Fruit fly (Drosophila melanogaster) whole organism, embryonic: ENCODE measurements around the gene CG10874.
A peak's percentile ranks its signal among the peaks of the same experiment; 100 is the strongest.

Experiments
- Abd-B ChIP-seq: fragments of 200-800 bp; sonication (Bioruptor generic); optimal IDR thresholded peaks from 2 replicates; lab custom pipeline; 2018; ENCODE audit warnings: missing biosample characterization, mild to moderate bottlenecking, missing genetic modification characterization, moderate library complexity
- Bgb ChIP-seq: fragments of 200-800 bp; sonication (Bioruptor generic); IDR thresholded peaks from 2 replicates; pipeline ENCODE4 v1.3.6; 2022; ENCODE audit warnings: missing biosample characterization, missing genetic modification characterization; ENCODE audit not compliant: partially characterized antibody
- CG10274 ChIP-seq: fragments of 200-800 bp; sonication (Bioruptor generic); optimal IDR thresholded peaks from 3 replicates; lab custom pipeline; 2017; ENCODE audit warnings: missing biosample characterization, mild to moderate bottlenecking, missing genetic modification characterization
- CG10959 ChIP-seq: fragments of 200-800 bp; sonication (Bioruptor generic); IDR thresholded peaks from 2 replicates; pipeline ENCODE4 v1.3.6; 2022; ENCODE audit warnings: missing biosample characterization, missing genetic modification characterization
- CG11085 ChIP-seq: fragments of 200-800 bp; sonication (Bioruptor generic); IDR thresholded peaks from 2 replicates; pipeline ENCODE4 v1.3.6; 2022; ENCODE audit warnings: missing biosample characterization, missing genetic modification characterization
- CG11695 ChIP-seq: fragments of 200-800 bp; sonication (Bioruptor generic); IDR thresholded peaks from 3 replicates; pipeline ENCODE4 v1.3.6; 2022; ENCODE audit warnings: missing biosample characterization, missing genetic modification characterization
- CG12391 ChIP-seq: fragments of 200-800 bp; sonication (Bioruptor generic); optimal IDR thresholded peaks from 3 replicates; lab custom pipeline; 2018; ENCODE audit warnings: missing biosample characterization, mild to moderate bottlenecking, missing genetic modification characterization, moderate library complexity
- CG14965 ChIP-seq: fragments of 200-800 bp; sonication (Bioruptor generic); optimal IDR thresholded peaks from 2 replicates; lab custom pipeline; 2016; ENCODE audit warnings: missing biosample characterization, missing genetic modification characterization, borderline replicate concordance
- CG17568 ChIP-seq: fragments of 200-800 bp; sonication (Bioruptor generic); optimal IDR thresholded peaks from 2 replicates; lab custom pipeline; 2018; ENCODE audit warnings: missing biosample characterization, mild to moderate bottlenecking, missing genetic modification characterization, moderate library complexity
- CG17802 ChIP-seq: fragments of 200-800 bp; sonication (Bioruptor generic); optimal IDR thresholded peaks from 2 replicates; lab custom pipeline; 2018; ENCODE audit warnings: missing biosample characterization, mild to moderate bottlenecking, missing genetic modification characterization, moderate library complexity
- CG17829 ChIP-seq: fragments of 200-800 bp; optimal IDR thresholded peaks from 2 replicates; lab custom pipeline; 2019; ENCODE audit warnings: missing biosample characterization, mild to moderate bottlenecking, missing genetic modification characterization, moderate library complexity
- CG18619 ChIP-seq: fragments of 200-800 bp; sonication (Bioruptor generic); optimal IDR thresholded peaks from 3 replicates; lab custom pipeline; 2017; ENCODE audit warnings: missing biosample characterization, mild to moderate bottlenecking, missing genetic modification characterization
- CG34422 ChIP-seq: fragments of 200-800 bp; sonication (Bioruptor generic); IDR thresholded peaks from 3 replicates; pipeline ENCODE4 v1.3.6; 2022; ENCODE audit warnings: missing biosample characterization, missing genetic modification characterization
- CG3838 ChIP-seq: fragments of 200-800 bp; sonication (Bioruptor generic); optimal IDR thresholded peaks from 3 replicates; lab custom pipeline; 2016; ENCODE audit warnings: missing biosample characterization, missing genetic modification characterization
- CG4854 ChIP-seq: fragments of 200-800 bp; sonication (Bioruptor generic); optimal IDR thresholded peaks from 2 replicates; lab custom pipeline; 2016; ENCODE audit warnings: missing biosample characterization, missing genetic modification characterization, inconsistent platforms
- CG5953 ChIP-seq: fragments of 200-800 bp; sonication (Bioruptor generic); IDR thresholded peaks from 2 replicates; pipeline ENCODE4 v1.3.6; 2022; ENCODE audit warnings: missing biosample characterization, missing genetic modification characterization
- CG6683 ChIP-seq: fragments of 200-800 bp; sonication (Bioruptor generic); optimal IDR thresholded peaks from 2 replicates; lab custom pipeline; 2017; ENCODE audit warnings: missing biosample characterization, mild to moderate bottlenecking, missing genetic modification characterization, missing genetic modification reagents
- CG7745 ChIP-seq: fragments of 200-800 bp; sonication (Bioruptor generic); optimal IDR thresholded peaks from 2 replicates; lab custom pipeline; 2018; ENCODE audit warnings: missing biosample characterization, mild to moderate bottlenecking, missing genetic modification characterization, moderate library complexity
- D ChIP-seq, 2 experiments: fragments of 200-800 bp in 1 of 2; fragments of >200 bp in 1 of 2; sonication (Bioruptor generic) in 1 of 2; optimal IDR thresholded peaks; 2 replicates in 1 of 2; 3 replicates in 1 of 2; lab custom pipeline; 2017; ENCODE audit warnings: mild to moderate bottlenecking in 1 of 2, missing biosample characterization in 1 of 2, missing genetic modification characterization in 1 of 2, missing genetic modification reagents in 1 of 2
- Ets65A ChIP-seq: fragments of 200-800 bp; sonication (Bioruptor generic); peaks from one replicate; lab custom pipeline; 2016; ENCODE audit warnings: missing biosample characterization, missing genetic modification characterization
- H2.0 ChIP-seq: fragments of 200-800 bp; sonication (Bioruptor generic); IDR thresholded peaks from 2 replicates; pipeline ENCODE4 v1.3.6; 2022; ENCODE audit warnings: missing biosample characterization, missing genetic modification characterization
- Med ChIP-seq: fragments of 200-800 bp; sonication (Bioruptor generic); peaks from one replicate; lab custom pipeline; 2016; ENCODE audit warnings: missing biosample characterization, missing genetic modification characterization, mild to moderate bottlenecking, inconsistent platforms, moderate library complexity
- Ptx1 ChIP-seq: fragments of 200-800 bp; sonication (Bioruptor generic); IDR thresholded peaks from 2 replicates; pipeline ENCODE4 v1.3.6; 2022; ENCODE audit warnings: missing biosample characterization, missing genetic modification characterization
- Six4 ChIP-seq: fragments of 200-800 bp; sonication (Bioruptor generic); optimal IDR thresholded peaks from 2 replicates; lab custom pipeline; 2016; ENCODE audit warnings: missing biosample characterization, missing genetic modification characterization
- aop ChIP-seq: fragments of 200-800 bp; sonication (Bioruptor generic); IDR thresholded peaks from 2 replicates; pipeline ENCODE4 v1.3.6; 2022; ENCODE audit warnings: missing biosample characterization, missing genetic modification characterization
- ase ChIP-seq: fragments of 200-800 bp; sonication (Bioruptor generic); IDR thresholded peaks from 3 replicates; pipeline ENCODE4 v1.3.6; 2022; ENCODE audit warnings: missing biosample characterization, missing genetic modification characterization
- bbx ChIP-seq: fragments of 200-800 bp; sonication (Bioruptor generic); IDR thresholded peaks from 2 replicates; pipeline ENCODE4 v1.3.6; 2022; ENCODE audit warnings: missing biosample characterization, missing genetic modification characterization; ENCODE audit not compliant: partially characterized antibody
- bcd ChIP-seq: fragments of 200-800 bp; sonication (Bioruptor generic); optimal IDR thresholded peaks from 2 replicates; lab custom pipeline; 2017; ENCODE audit warnings: missing biosample characterization, mild to moderate bottlenecking, missing genetic modification characterization
- bowl ChIP-seq: fragments of 200-800 bp; sonication (Bioruptor generic); IDR thresholded peaks from 2 replicates; pipeline ENCODE4 v1.3.6; 2022; ENCODE audit warnings: missing biosample characterization, missing genetic modification characterization
- bsh ChIP-seq, 2 experiments: fragments of 200-800 bp; sonication (Bioruptor generic); optimal IDR thresholded peaks; 2 replicates each; lab custom pipeline; 2017 to 2018; ENCODE audit warnings: mild to moderate bottlenecking in 2 of 2, missing biosample characterization in 2 of 2, missing genetic modification characterization in 2 of 2, moderate library complexity in 1 of 2
- btn ChIP-seq: fragments of 200-800 bp; sonication (Bioruptor generic); optimal IDR thresholded peaks from 2 replicates; lab custom pipeline; 2016; ENCODE audit warnings: missing biosample characterization, missing genetic modification characterization
- chn ChIP-seq: fragments of 200-800 bp; sonication (Bioruptor generic); optimal IDR thresholded peaks from 2 replicates; lab custom pipeline; 2016; ENCODE audit warnings: missing biosample characterization, missing genetic modification characterization
- crol ChIP-seq: fragments of 200-800 bp; sonication (Bioruptor generic); IDR thresholded peaks from 2 replicates; pipeline ENCODE4 v1.3.6; 2022; ENCODE audit warnings: missing biosample characterization, missing genetic modification characterization
- dmrt11E ChIP-seq: fragments of 200-800 bp; sonication (Bioruptor generic); optimal IDR thresholded peaks from 3 replicates; lab custom pipeline; 2018; ENCODE audit warnings: missing biosample characterization, mild to moderate bottlenecking, missing genetic modification characterization, moderate library complexity
- fd3F ChIP-seq: fragments of 200-800 bp; sonication (Bioruptor generic); optimal IDR thresholded peaks from 2 replicates; lab custom pipeline; 2018; ENCODE audit warnings: missing biosample characterization, mild to moderate bottlenecking, missing genetic modification characterization, moderate library complexity
- gsb-n ChIP-seq: fragments of 200-800 bp; sonication (Bioruptor generic); optimal IDR thresholded peaks from 3 replicates; lab custom pipeline; 2018; ENCODE audit warnings: missing biosample characterization, mild to moderate bottlenecking, missing genetic modification characterization
- gt ChIP-seq: fragments of 200-800 bp; sonication (Bioruptor generic); IDR thresholded peaks from 2 replicates; pipeline ENCODE4 v1.3.6; 2022; ENCODE audit warnings: missing biosample characterization, missing genetic modification characterization
- her ChIP-seq: fragments of 200-800 bp; sonication (Bioruptor generic); optimal IDR thresholded peaks from 2 replicates; lab custom pipeline; 2016; ENCODE audit warnings: missing biosample characterization, missing genetic modification characterization
- hth ChIP-seq: fragments of >200 bp; optimal IDR thresholded peaks from 2 replicates; lab custom pipeline; 2017; ENCODE audit warnings: inconsistent platforms
- klu ChIP-seq: fragments of 200-800 bp; sonication (Bioruptor generic); IDR thresholded peaks from 2 replicates; pipeline ENCODE4 v1.3.6; 2022; ENCODE audit warnings: missing biosample characterization, missing genetic modification characterization
- mld ChIP-seq: fragments of 200-800 bp; sonication (Bioruptor generic); IDR thresholded peaks from 3 replicates; pipeline ENCODE4 v1.3.6; 2022; ENCODE audit warnings: missing biosample characterization, missing genetic modification characterization; ENCODE audit not compliant: partially characterized antibody
- nerfin-2 ChIP-seq: fragments of 200-800 bp; sonication (Bioruptor generic); IDR thresholded peaks from 2 replicates; pipeline ENCODE4 v1.3.6; 2022; ENCODE audit warnings: missing biosample characterization, missing genetic modification characterization; ENCODE audit not compliant: partially characterized antibody
- onecut ChIP-seq: fragments of 200-800 bp; sonication (Bioruptor generic); IDR thresholded peaks from 2 replicates; pipeline ENCODE4 v1.3.6; 2022; ENCODE audit warnings: missing biosample characterization, missing genetic modification characterization
- otp ChIP-seq: fragments of 200-800 bp; sonication (Bioruptor generic); IDR thresholded peaks from 3 replicates; pipeline ENCODE4, ENCODE4 v1.3.6; 2022; ENCODE audit warnings: missing biosample characterization, missing genetic modification characterization
- p53 ChIP-seq: fragments of 200-800 bp; sonication (Bioruptor generic); optimal IDR thresholded peaks from 2 replicates; lab custom pipeline; 2016; ENCODE audit warnings: missing biosample characterization, missing genetic modification characterization
- pan ChIP-seq, 4 experiments: fragments of >200 bp in 3 of 4; fragments of 200-800 bp in 1 of 4; sonication (Bioruptor generic) in 1 of 4; optimal IDR thresholded peaks in 3 of 4; IDR thresholded peaks in 1 of 4; 2 replicates each; pipeline versions ENCODE4 v1.3.6 to Lab custom; 2017 to 2022; ENCODE audit warnings: missing biosample characterization in 2 of 4, missing genetic modification characterization in 2 of 4, mixed read lengths in 1 of 4
- ranshi ChIP-seq: fragments of 200-800 bp; sonication (Bioruptor generic); IDR thresholded peaks from 2 replicates; pipeline ENCODE4 v1.3.6; 2022; ENCODE audit warnings: missing biosample characterization, missing genetic modification characterization
- tgo ChIP-seq: fragments of 200-800 bp; sonication (Bioruptor generic); IDR thresholded peaks from 3 replicates; pipeline ENCODE4 v1.3.6; 2022; ENCODE audit warnings: missing biosample characterization, missing genetic modification characterization
- zfh1 ChIP-seq: fragments of 200-800 bp; sonication (Bioruptor generic); IDR thresholded peaks from 3 replicates; pipeline ENCODE4 v1.3.6; 2022; ENCODE audit warnings: missing biosample characterization, missing genetic modification characterization

Gene CG10874

dm6 chr2L:2189100-2189499, 3.1 kb downstream of the CG10874 start (continued):
- TF ChIP-seq tgo (peak; percentile 35; the same call in 1 of the 3 replicates), btn (GFP tag; lab: Kevin White, UChicago) (peak; percentile 67), hth (lab: Kevin White, UChicago) (no peak), onecut (peak; percentile 43; the same call in 1 of the 2 replicates), fd3F (GFP tag; lab: Kevin White, UChicago) (no peak), CG34422 (GFP tag; lab: Robert Waterston, UW) (peak; percentile 69; the same call in 2 of the 3 replicates), aop (peak; percentile 53; the same call in 1 of the 2 replicates), CG18619 (peak; percentile 47), nerfin-2 (GFP tag; lab: Robert Waterston, UW) (no peak), CG5953 (no peak), CG17802 (tag; lab: Kevin White, UChicago) (peak; percentile 58), Bgb (no peak), CG7745 (tag; lab: Kevin White, UChicago) (no peak), gsb-n (peak; percentile 83), gt (peak; percentile 57; the same call in 1 of the 2 replicates), Med (GFP tag; lab: Kevin White, UChicago) (peak; percentile 92), Six4 (peak; percentile 79), p53 (GFP tag; lab: Kevin White, UChicago) (no peak), otp (GFP tag; lab: Robert Waterston, UW) (peak; percentile 70; the same call in 2 of the 3 replicates), crol (GFP tag; lab: Robert Waterston, UW) (no peak), ase (GFP tag; lab: Robert Waterston, UW) (0 out of 3 replicates have a peak, but pooled peaks have one; percentile 25), Ets65A (peak; percentile 93), CG11085 (GFP tag; lab: Robert Waterston, UW) (0 out of 2 replicates have a peak, but pooled peaks have one; percentile 8), ranshi (GFP tag; lab: Robert Waterston, UW) (peak; percentile 73; the same call in 1 of the 2 replicates), CG4854 (GFP tag; lab: Kevin White, UChicago) (no peak), D (optimal IDR thresholded peaks at IDR 0.05; lab: Kevin White, UChicago) (no peak), D (GFP tag; optimal IDR thresholded peaks at IDR 0.05; lab: Kevin White, UChicago) (peak; percentile 87), H2.0 (peak; percentile 44; the same call in 1 of the 2 replicates), CG14965 (GFP tag; lab: Kevin White, UChicago) (no peak), klu (GFP tag; lab: Robert Waterston, UW) (no peak), CG11695 (GFP tag; lab: Robert Waterston, UW) (0 out of 3 replicates have a peak, but pooled peaks have one; percentile 45), mld (GFP tag; lab: Robert Waterston, UW) (no peak), bsh (GFP tag; optimal IDR thresholded peaks at IDR 0.05; lab: Kevin White, UChicago) (peak in 1 of 2 experiments; percentile 94), CG3838 (no peak), CG17568 (GFP tag; lab: Kevin White, UChicago) (peak; percentile 14), bbx (no peak), CG6683 (GFP tag; lab: Kevin White, UChicago) (no peak), pan (optimal IDR thresholded peaks at IDR 0.05; lab: Kevin White, UChicago) (no peak), pan (GFP tag; optimal IDR thresholded peaks at IDR 0.05 in 1 of 2, IDR thresholded peaks at IDR 0.05 in 1 of 2) (peak in 1 of 2 experiments; percentile 62), CG10274 (GFP tag; lab: Kevin White, UChicago) (no peak), her (GFP tag; lab: Kevin White, UChicago) (peak; percentile 1), dmrt11E (tag; lab: Kevin White, UChicago) (peak; percentile 93), Abd-B (GFP tag; lab: Kevin White, UChicago) (peak; percentile 54), bcd (GFP tag; lab: Kevin White, UChicago) (peak; percentile 46), CG12391 (tag; lab: Kevin White, UChicago) (peak; percentile 77), Ptx1 (GFP tag; lab: Robert Waterston, UW) (peak; percentile 66), chn (peak; percentile 79), bowl (no peak), zfh1 (peak; percentile 91), CG17829 (peak; percentile 88), CG10959 (peak; percentile 87)
